Fruit fly (Drosophila melanogaster) Kc167 (cell line): ENCODE data around the gene Mettl5.

ENCODE experiments used
- Myc ChIP-seq: fragments of >200 bp; optimal IDR thresholded peaks from 2 replicates; lab custom pipeline; 2017; ENCODE audit warnings: missing external identifiers
- Sin3A ChIP-seq: fragments of >200 bp; optimal IDR thresholded peaks from 2 replicates; lab custom pipeline; 2018; ENCODE audit warnings: missing external identifiers
- psq ChIP-seq: fragments of >200 bp; optimal IDR thresholded peaks from 2 replicates; lab custom pipeline; 2017; ENCODE audit warnings: missing external identifiers

dm6 chr3L:19233798-19234781, 29.5 kb upstream of the Mettl5 start:
- TF ChIP-seq Myc (lab: Kevin White, UChicago) = no peak
- TF ChIP-seq Sin3A (lab: Kevin White, UChicago) = no peak
- TF ChIP-seq psq = no peak
